Fruit fly (Drosophila melanogaster) whole organism, wandering third instar larva: Measurements from ENCODE around the gene CG13898.
A peak's percentile ranks its signal among the peaks of the same experiment; 100 is the strongest.

Experiments used
- CG32264 ChIP-seq: fragments of 200-800 bp; sonication (Bioruptor generic); optimal IDR thresholded peaks from 2 replicates; lab custom pipeline; 2016; ENCODE audit warnings: missing biosample characterization, missing genetic modification characterization
- CrebA ChIP-seq: fragments of 200-800 bp; sonication (Bioruptor generic); optimal IDR thresholded peaks from 2 replicates; lab custom pipeline; 2016; ENCODE audit warnings: missing biosample characterization, mild to moderate bottlenecking, missing genetic modification characterization, borderline replicate concordance
- Dfd ChIP-seq: fragments of >200 bp; optimal IDR thresholded peaks from 2 replicates; lab custom pipeline; 2017; ENCODE audit warnings: missing biosample characterization, missing genetic modification characterization
- Dif ChIP-seq: fragments of 200-275, 200-300 bp; sonication (Bioruptor generic); optimal IDR thresholded peaks from 2 replicates; lab custom pipeline; 2018; ENCODE audit warnings: missing biosample characterization, missing genetic modification characterization; ENCODE audit not compliant: partially characterized antibody
- GATAd ChIP-seq: sonication (Bioruptor generic); optimal IDR thresholded peaks from 2 replicates; lab custom pipeline; 2016; ENCODE audit warnings: missing biosample characterization, missing genetic modification characterization
- HLH106 ChIP-seq: fragments of 200-800 bp; optimal IDR thresholded peaks from 3 replicates; lab custom pipeline; 2019; ENCODE audit warnings: missing biosample characterization, mild to moderate bottlenecking, missing genetic modification characterization, moderate library complexity
- Hnf4 ChIP-seq: fragments of 200-800 bp; sonication (Bioruptor generic); optimal IDR thresholded peaks from 2 replicates; lab custom pipeline; 2016; ENCODE audit warnings: missing biosample characterization, mild to moderate bottlenecking, missing genetic modification characterization
- Hr83 ChIP-seq: fragments of 200-300 bp; sonication (Bioruptor generic); optimal IDR thresholded peaks from 2 replicates; lab custom pipeline; 2016; ENCODE audit warnings: missing biosample characterization, mild to moderate bottlenecking, missing genetic modification characterization, moderate library complexity; ENCODE audit not compliant: poor library complexity, severe bottlenecking
- Mio ChIP-seq: sonication (Bioruptor generic); optimal IDR thresholded peaks from 2 replicates; lab custom pipeline; 2016; ENCODE audit warnings: missing biosample characterization, missing genetic modification characterization
- Myc ChIP-seq: fragments of >200 bp; optimal IDR thresholded peaks from 2 replicates; lab custom pipeline; 2017
- OdsH ChIP-seq: fragments of 200-800 bp; sonication (Bioruptor generic); optimal IDR thresholded peaks from 2 replicates; lab custom pipeline; 2016; ENCODE audit warnings: missing biosample characterization, mild to moderate bottlenecking, missing genetic modification characterization
- Rel ChIP-seq, 2 experiments: fragments of 200-800 bp; sonication (Bioruptor generic) in 1 of 2; optimal IDR thresholded peaks; 2 replicates in 1 of 2; 3 replicates in 1 of 2; lab custom pipeline; 2016 to 2019; ENCODE audit warnings: mild to moderate bottlenecking in 2 of 2, missing biosample characterization in 2 of 2, missing genetic modification characterization in 2 of 2, moderate library complexity in 1 of 2
- Sp1 ChIP-seq: fragments of 200-800 bp; sonication (Bioruptor generic); optimal IDR thresholded peaks from 3 replicates; lab custom pipeline; 2019; ENCODE audit warnings: missing biosample characterization, mild to moderate bottlenecking, missing genetic modification characterization, moderate library complexity
- br ChIP-seq: fragments of 200-800 bp; sonication (Bioruptor generic); optimal IDR thresholded peaks from 2 replicates; lab custom pipeline; 2016; ENCODE audit warnings: missing biosample characterization, missing genetic modification characterization
- dl ChIP-seq, 2 experiments: fragments of 175-275, 200-275 bp in 1 of 2; fragments of 200-275 bp in 1 of 2; sonication (Bioruptor generic); optimal IDR thresholded peaks; lab custom pipeline; 2018; ENCODE audit warnings: mild to moderate bottlenecking in 2 of 2, missing biosample characterization in 2 of 2, missing genetic modification characterization in 2 of 2, moderate library complexity in 2 of 2; ENCODE audit not compliant: partially characterized antibody in 2 of 2, insufficient read depth in 1 of 2
- ey ChIP-seq: fragments of 200-800 bp; sonication (Bioruptor generic); optimal IDR thresholded peaks from 2 replicates; lab custom pipeline; 2016; ENCODE audit warnings: missing biosample characterization, missing genetic modification characterization
- foxo ChIP-seq, 2 experiments: fragments of 200-800 bp; sonication (Bioruptor generic); optimal IDR thresholded peaks; 2 replicates in 1 of 2; 3 replicates in 1 of 2; lab custom pipeline; 2016 to 2017; ENCODE audit warnings: missing biosample characterization in 2 of 2, missing genetic modification characterization in 2 of 2
- fru ChIP-seq: fragments of 200-800 bp; sonication (Bioruptor generic); optimal IDR thresholded peaks from 3 replicates; lab custom pipeline; 2016; ENCODE audit warnings: missing biosample characterization, mild to moderate bottlenecking, missing genetic modification characterization
- h ChIP-seq: fragments of 200-800 bp; sonication (Bioruptor generic); optimal IDR thresholded peaks from 3 replicates; lab custom pipeline; 2016; ENCODE audit warnings: missing biosample characterization, mild to moderate bottlenecking, missing genetic modification characterization
- lola ChIP-seq: fragments of >200 bp; optimal IDR thresholded peaks from 2 replicates; lab custom pipeline; 2017; ENCODE audit warnings: missing biosample characterization, missing genetic modification characterization
- pan ChIP-seq: fragments of >200 bp; optimal IDR thresholded peaks from 2 replicates; lab custom pipeline; 2017
- psq ChIP-seq: fragments of 200-800 bp; sonication (Bioruptor generic); optimal IDR thresholded peaks from 3 replicates; lab custom pipeline; 2017; ENCODE audit warnings: missing biosample characterization, mild to moderate bottlenecking, missing genetic modification characterization, moderate library complexity
- rgr ChIP-seq: fragments of 200-800 bp; sonication (Bioruptor generic); optimal IDR thresholded peaks from 3 replicates; lab custom pipeline; 2016; ENCODE audit warnings: missing biosample characterization, mild to moderate bottlenecking, missing genetic modification characterization
- sv ChIP-seq: fragments of 200-800 bp; sonication (Bioruptor generic); optimal IDR thresholded peaks from 3 replicates; lab custom pipeline; 2016; ENCODE audit warnings: missing biosample characterization, missing genetic modification characterization
- tai ChIP-seq: sonication (Bioruptor generic); optimal IDR thresholded peaks from 2 replicates; lab custom pipeline; 2016; ENCODE audit warnings: missing biosample characterization, missing genetic modification characterization
- woc ChIP-seq: sonication (Bioruptor generic); optimal IDR thresholded peaks from 2 replicates; lab custom pipeline; 2016; ENCODE audit warnings: missing biosample characterization, mild to moderate bottlenecking, missing genetic modification characterization

CG13898 gene

DNA sequence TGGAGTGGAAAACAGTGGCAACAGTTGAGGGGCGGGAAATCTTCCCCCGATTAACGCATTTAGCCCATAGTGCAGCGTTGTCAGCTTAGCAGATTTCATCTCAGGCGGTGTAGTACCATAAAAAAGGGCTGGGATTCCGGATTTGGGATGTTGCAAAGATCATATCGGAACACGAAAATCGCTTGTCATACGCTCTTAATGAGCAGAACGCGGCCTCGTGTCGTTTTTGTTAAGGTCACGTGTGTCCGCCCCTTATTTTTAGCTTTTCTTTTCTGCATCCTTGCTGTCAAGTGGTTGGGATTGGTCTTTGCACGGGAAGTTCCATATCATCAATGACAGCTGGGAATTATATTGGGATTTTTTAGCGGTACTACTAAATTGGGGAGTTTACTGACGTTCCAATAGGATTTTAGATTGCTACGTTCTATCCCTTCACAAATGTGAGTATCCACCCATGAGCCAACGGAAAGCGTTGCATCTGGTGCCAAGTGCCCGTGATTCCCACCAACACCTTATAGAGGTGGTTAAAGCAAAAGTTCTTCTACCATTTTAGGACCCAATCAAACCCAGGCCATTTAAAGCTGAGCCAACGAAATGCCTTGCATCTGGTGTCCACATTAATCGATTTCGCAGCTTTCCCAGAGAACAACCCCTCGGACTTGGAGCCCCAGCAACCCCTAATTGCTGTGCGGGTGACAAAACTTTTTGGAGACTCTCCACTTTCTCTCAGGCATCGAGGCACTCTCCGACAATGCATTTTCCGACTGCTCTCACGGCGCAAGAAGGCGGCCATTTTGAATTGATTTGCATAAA is 5.1 kb upstream of the CG13898 start:
- TF ChIP-seq foxo (GFP tag; optimal IDR thresholded peaks at IDR 0.05; lab: Kevin White, UChicago) (no peak), CrebA (GFP tag; lab: Kevin White, UChicago) (no peak), GATAd (GFP tag; lab: Kevin White, UChicago) (no peak)

DNA sequence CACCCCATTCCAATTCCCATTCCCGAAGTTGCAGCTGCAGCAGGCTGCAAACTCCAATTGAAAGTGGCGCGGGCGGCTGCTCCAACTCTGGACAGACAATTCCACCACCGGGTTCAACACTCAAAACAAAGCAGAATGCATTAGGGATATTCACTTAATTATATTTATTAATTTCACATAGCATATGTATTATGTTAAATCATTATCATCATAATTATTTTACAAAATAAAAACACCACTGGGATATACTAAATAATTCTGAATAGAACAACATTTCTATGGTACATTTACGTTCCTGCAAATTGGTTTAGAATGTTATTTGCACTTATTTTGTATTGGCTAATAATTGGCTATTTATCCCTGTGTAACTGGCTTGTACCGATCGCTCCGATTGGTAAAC is 3.6 kb upstream of the CG13898 start:
- TF ChIP-seq CrebA (GFP tag; lab: Kevin White, UChicago): no peak
- TF ChIP-seq foxo (GFP tag; optimal IDR thresholded peaks at IDR 0.05; lab: Kevin White, UChicago): peak in 1 of 2 experiments; percentile 13
- peak; percentile 3 for TF ChIP-seq psq (GFP tag; lab: Kevin White, UChicago)
- TF ChIP-seq Rel (GFP tag; optimal IDR thresholded peaks at IDR 0.05; lab: Kevin White, UChicago): no peak
- TF ChIP-seq Rel (tag; optimal IDR thresholded peaks at IDR 0.05; lab: Kevin White, UChicago): no peak
- TF ChIP-seq sv (GFP tag; lab: Kevin White, UChicago): no peak
- TF ChIP-seq Mio: no peak
- peak; percentile 14 for TF ChIP-seq h (GFP tag; lab: Kevin White, UChicago)
- peak; percentile 35 for TF ChIP-seq HLH106
- peak; percentile 15 for TF ChIP-seq fru (GFP tag; lab: Kevin White, UChicago)
- peak; percentile 32 for TF ChIP-seq Sp1 (GFP tag; lab: Kevin White, UChicago)
- no peak for TF ChIP-seq Hnf4 (GFP tag; lab: Kevin White, UChicago)
- no peak for TF ChIP-seq Dfd (GFP tag; lab: Kevin White, UChicago)
- TF ChIP-seq ey (GFP tag; lab: Kevin White, UChicago): peak; percentile 4
- TF ChIP-seq dl (GFP tag; optimal IDR thresholded peaks at IDR 0.05; lab: Kevin White, UChicago; ENCODE audit: insufficient read depth in 1 of 2, partially characterized antibody in 2 of 2): no peak
- TF ChIP-seq OdsH (GFP tag; lab: Kevin White, UChicago): no peak
- no peak for TF ChIP-seq Myc (lab: Kevin White, UChicago)
- TF ChIP-seq pan (lab: Kevin White, UChicago): no peak

DNA sequence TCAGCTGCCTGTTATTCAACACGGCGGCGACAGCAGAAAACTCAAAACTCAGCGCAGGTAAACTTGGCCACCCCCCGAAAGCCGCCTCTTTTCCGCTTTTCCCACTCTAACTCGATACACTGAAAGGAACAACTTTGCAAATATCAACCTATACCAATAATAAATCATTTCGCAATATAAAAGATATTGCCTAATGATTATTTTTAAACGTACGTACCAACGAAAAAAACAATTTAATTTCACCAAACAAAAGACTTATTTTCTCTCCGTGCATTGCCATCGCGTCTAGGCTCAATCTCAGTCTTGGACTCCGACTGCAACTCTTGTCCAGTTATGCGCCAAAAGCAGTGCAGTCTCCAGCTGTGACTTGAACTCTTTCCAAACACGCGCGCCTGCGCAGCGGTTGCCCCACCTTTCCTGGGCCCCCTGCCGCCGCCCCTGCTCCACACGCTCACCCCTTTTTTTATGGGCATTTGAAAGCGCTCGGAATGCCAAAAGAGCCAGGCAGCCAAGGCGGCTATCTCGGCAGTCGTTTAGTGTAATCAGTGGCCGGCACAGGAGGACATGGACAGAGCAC is 1.9 kb upstream of the CG13898 start:
- TF ChIP-seq psq (GFP tag; lab: Kevin White, UChicago) (peak; percentile 2), h (GFP tag; lab: Kevin White, UChicago) (peak; percentile 42), Dif (no peak), foxo (GFP tag; optimal IDR thresholded peaks at IDR 0.05; lab: Kevin White, UChicago) (peak in 1 of 2 experiments; percentile 55), CG32264 (GFP tag; lab: Kevin White, UChicago) (no peak), Hr83 (no peak), tai (GFP tag; lab: Kevin White, UChicago) (peak; percentile 8), Hnf4 (GFP tag; lab: Kevin White, UChicago) (peak; percentile 13), HLH106 (peak; percentile 12), rgr (GFP tag; lab: Kevin White, UChicago) (peak; percentile 21), fru (GFP tag; lab: Kevin White, UChicago) (peak; percentile 59), ey (GFP tag; lab: Kevin White, UChicago) (peak; percentile 39)

DNA sequence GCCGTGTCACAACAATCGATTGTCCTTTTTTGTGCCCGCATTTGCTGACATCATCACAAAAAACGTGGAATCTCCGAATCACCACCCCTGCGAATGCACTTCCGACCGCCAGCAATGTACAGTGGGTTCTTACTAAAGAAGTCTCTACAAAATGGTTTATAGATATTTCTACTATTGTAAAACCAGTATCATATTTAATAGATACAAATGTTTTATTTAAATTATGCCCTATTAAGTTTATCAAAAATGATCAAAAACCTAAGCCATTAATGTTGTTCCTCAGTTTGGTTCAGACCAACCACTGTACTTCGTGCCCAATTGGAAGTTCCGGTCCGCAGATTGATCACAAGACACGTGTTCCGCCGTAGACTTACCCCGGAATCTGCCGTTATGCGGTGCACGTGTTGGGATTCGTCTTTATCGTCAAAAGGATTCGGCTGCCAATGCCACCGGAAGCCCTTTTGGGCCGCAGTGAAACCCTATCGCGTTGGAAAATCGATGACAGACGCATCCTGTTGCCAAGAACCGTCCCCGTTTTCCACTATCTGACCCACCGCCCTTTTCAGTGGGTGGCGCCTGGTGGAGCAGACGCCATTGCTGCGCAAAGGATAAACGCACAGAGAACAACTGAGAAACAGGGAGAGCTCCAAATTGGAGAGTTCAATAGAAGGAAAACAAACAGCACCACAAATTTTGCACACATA is 858 bp upstream of the CG13898 start:
- TF ChIP-seq Sp1 (GFP tag; lab: Kevin White, UChicago) (peak; percentile 51), psq (GFP tag; lab: Kevin White, UChicago) (peak; percentile 18), OdsH (GFP tag; lab: Kevin White, UChicago) (peak; percentile 45), rgr (GFP tag; lab: Kevin White, UChicago) (peak; percentile 49), dl (GFP tag; optimal IDR thresholded peaks at IDR 0.05; lab: Kevin White, UChicago; ENCODE audit: insufficient read depth in 1 of 2, partially characterized antibody in 2 of 2) (no peak), ey (GFP tag; lab: Kevin White, UChicago) (peak; percentile 45), HLH106 (peak; percentile 43), lola (GFP tag; lab: Kevin White, UChicago) (no peak), h (GFP tag; lab: Kevin White, UChicago) (peak; percentile 58), Rel (GFP tag; optimal IDR thresholded peaks at IDR 0.05; lab: Kevin White, UChicago) (no peak), Rel (tag; optimal IDR thresholded peaks at IDR 0.05; lab: Kevin White, UChicago) (no peak), fru (GFP tag; lab: Kevin White, UChicago) (peak; percentile 62), br (GFP tag; lab: Kevin White, UChicago) (no peak), foxo (GFP tag; optimal IDR thresholded peaks at IDR 0.05; lab: Kevin White, UChicago) (peak in 1 of 2 experiments; percentile 61), woc (GFP tag; lab: Kevin White, UChicago) (peak; percentile 24)
